Worm (Caenorhabditis elegans) whole organism, young adult: ENCODE results near the gene F23F1.2.

Source experiments
- B0035.1 ChIP-seq: sonication (generic microtip); optimal IDR thresholded peaks from 2 replicates; lab custom pipeline; 2016; ENCODE audit warnings: missing genetic modification characterization, mild to moderate bottlenecking, missing compliant biosample characterization, missing genotype, missing genetic modification reagents
- B0261.1 ChIP-seq: sonication (generic microtip); optimal IDR thresholded peaks from 2 replicates; lab custom pipeline; 2016; ENCODE audit warnings: mild to moderate bottlenecking, missing genetic modification characterization, moderate library complexity, missing compliant biosample characterization
- B0336.3 ChIP-seq: fragments of 200-800 bp; sonication (Bioruptor generic); IDR thresholded peaks from 2 replicates; pipeline ENCODE4 v1.3.6; 2022; ENCODE audit warnings: missing genetic modification characterization, missing compliant biosample characterization
- C06A6.2 ChIP-seq: fragments of 200-800 bp; sonication (Bioruptor generic); conservative IDR thresholded peaks from 2 replicates; pipeline ENCODE4 v1.3.6; 2022; ENCODE audit warnings: missing genetic modification characterization, missing compliant biosample characterization
- F22D6.2 ChIP-seq: sonication (generic microtip); optimal IDR thresholded peaks from 2 replicates; lab custom pipeline; 2016; ENCODE audit warnings: mild to moderate bottlenecking, missing genetic modification characterization, missing compliant biosample characterization
- F23B12.7 ChIP-seq: sonication (generic microtip); optimal IDR thresholded peaks from 2 replicates; lab custom pipeline; 2017; ENCODE audit warnings: missing genetic modification characterization, mild to moderate bottlenecking, missing compliant biosample characterization, antibody characterized with exemption, moderate library complexity; ENCODE audit not compliant: insufficient read depth
- F33H1.4 ChIP-seq: fragments of 200-800 bp; sonication (Bioruptor generic); IDR thresholded peaks from 2 replicates; pipeline ENCODE4 v1.3.6; 2022; ENCODE audit warnings: missing genetic modification reagents, missing genetic modification characterization, missing compliant biosample characterization
- F37B4.10 ChIP-seq: fragments of 200-800 bp; sonication (Bioruptor generic); IDR thresholded peaks from 2 replicates; pipeline ENCODE4 v1.3.6; 2022; ENCODE audit warnings: missing genetic modification characterization, missing compliant biosample characterization
- F39B2.1 ChIP-seq: fragments of 200-800 bp; sonication (Bioruptor generic); IDR thresholded peaks from 2 replicates; pipeline ENCODE4 v1.3.6; 2022; ENCODE audit warnings: missing genetic modification reagents, missing genetic modification characterization, missing compliant biosample characterization
- F52B5.7 ChIP-seq: sonication (generic microtip); optimal IDR thresholded peaks from 2 replicates; lab custom pipeline; 2016; ENCODE audit warnings: mild to moderate bottlenecking, missing genetic modification characterization, missing compliant biosample characterization
- F55B11.4 ChIP-seq: sonication (generic microtip); optimal IDR thresholded peaks from 2 replicates; lab custom pipeline; 2016; ENCODE audit warnings: missing compliant biosample characterization, missing genetic modification characterization, borderline replicate concordance; ENCODE audit not compliant: insufficient read depth
- K11D2.4 ChIP-seq: fragments of 200-800 bp; sonication (Bioruptor generic); IDR thresholded peaks from 2 replicates; pipeline ENCODE4 v1.3.6; 2022; ENCODE audit warnings: missing genetic modification reagents, missing genetic modification characterization, missing compliant biosample characterization
- K12H6.12 ChIP-seq: fragments of 200-800 bp; sonication (Bioruptor generic); optimal IDR thresholded peaks from 2 replicates; lab custom pipeline; 2018; ENCODE audit warnings: mild to moderate bottlenecking, missing genetic modification characterization, missing compliant biosample characterization
- T26A5.8 ChIP-seq: sonication (generic microtip); optimal IDR thresholded peaks from 2 replicates; lab custom pipeline; 2016; ENCODE audit warnings: missing genetic modification characterization, missing compliant biosample characterization
- Y53G8AR.9 ChIP-seq: fragments of 200-800 bp; sonication (Bioruptor generic); conservative IDR thresholded peaks from 2 replicates; pipeline ENCODE4 v1.3.6; 2022; ENCODE audit warnings: missing genetic modification reagents, missing genetic modification characterization, missing compliant biosample characterization
- ama-1 ChIP-seq, 3 experiments: fragments of 150-350 bp in 1 of 3; sonication (generic microtip) in 2 of 3; optimal IDR thresholded peaks; 2 replicates each; lab custom pipeline; 2014 to 2018; ENCODE audit warnings: missing biosample characterization in 2 of 3, missing genetic modification characterization in 2 of 3, missing genetic modification reagents in 2 of 3
- bed-1 ChIP-seq: fragments of 200-800 bp; sonication (Bioruptor generic); IDR thresholded peaks from 2 replicates; pipeline ENCODE4 v1.3.6; 2022; ENCODE audit warnings: missing genetic modification reagents, missing genetic modification characterization, missing compliant biosample characterization
- ccch-3 ChIP-seq: fragments of 200-800 bp; sonication (Bioruptor generic); optimal IDR thresholded peaks from 2 replicates; lab custom pipeline; 2018; ENCODE audit warnings: mild to moderate bottlenecking, missing genetic modification characterization, missing compliant biosample characterization
- ceh-79 ChIP-seq: sonication (generic microtip); optimal IDR thresholded peaks from 2 replicates; lab custom pipeline; 2017; ENCODE audit warnings: mild to moderate bottlenecking, missing genetic modification characterization, missing compliant biosample characterization
- ceh-91 ChIP-seq: fragments of 200-800 bp; sonication (Bioruptor generic); IDR thresholded peaks from 2 replicates; pipeline ENCODE4 v1.3.6; 2022; ENCODE audit warnings: missing genetic modification reagents, missing genetic modification characterization, missing compliant biosample characterization
- chd-7 ChIP-seq: sonication (generic microtip); optimal IDR thresholded peaks from 2 replicates; lab custom pipeline; 2016; ENCODE audit warnings: mild to moderate bottlenecking, missing genetic modification characterization, moderate library complexity, missing compliant biosample characterization
- efl-1 ChIP-seq: fragments of 150-350 bp; optimal IDR thresholded peaks from 2 replicates; lab custom pipeline; 2014; ENCODE audit warnings: missing biosample characterization, missing genetic modification reagents, missing genetic modification characterization
- egl-44 ChIP-seq: fragments of 200-800 bp; sonication (Bioruptor generic); IDR thresholded peaks from 2 replicates; pipeline ENCODE4 v1.3.6; 2022; ENCODE audit warnings: missing genetic modification reagents, missing genetic modification characterization, missing compliant biosample characterization
- ekl-4 ChIP-seq: fragments of 200-800 bp; sonication (Bioruptor generic); IDR thresholded peaks from 2 replicates; pipeline ENCODE4 v1.3.6; 2022; ENCODE audit warnings: missing genetic modification reagents, missing genetic modification characterization, missing compliant biosample characterization
- ets-4 ChIP-seq: fragments of 200-800 bp; sonication (Bioruptor generic); optimal IDR thresholded peaks from 2 replicates; lab custom pipeline; 2018; ENCODE audit warnings: mild to moderate bottlenecking, missing genetic modification characterization, missing compliant biosample characterization
- lag-1 ChIP-seq: fragments of 200-800 bp; sonication (Bioruptor generic); IDR thresholded peaks from 2 replicates; pipeline ENCODE4 v1.3.6; 2022; ENCODE audit warnings: missing genetic modification reagents, missing genetic modification characterization, missing compliant biosample characterization
- madf-8 ChIP-seq: fragments of 200-800 bp; sonication (Bioruptor generic); conservative IDR thresholded peaks from 2 replicates; pipeline ENCODE4 v1.3.6; 2022; ENCODE audit warnings: missing genetic modification reagents, missing genetic modification characterization, missing compliant biosample characterization
- nhr-120 ChIP-seq: fragments of 200-800 bp; sonication (Bioruptor generic); IDR thresholded peaks from 2 replicates; pipeline ENCODE4 v1.3.6; 2022; ENCODE audit warnings: missing genetic modification characterization, missing compliant biosample characterization
- nhr-27 ChIP-seq: fragments of 200-800 bp; sonication (Bioruptor generic); optimal IDR thresholded peaks from 2 replicates; lab custom pipeline; 2018; ENCODE audit warnings: mild to moderate bottlenecking, missing genetic modification characterization, moderate library complexity, missing compliant biosample characterization
- nhr-80 ChIP-seq: sonication (generic microtip); optimal IDR thresholded peaks from 2 replicates; lab custom pipeline; 2016; ENCODE audit warnings: missing genetic modification characterization, missing compliant biosample characterization
- pha-4 ChIP-seq: fragments of 150-350 bp; sonication (generic microtip); optimal IDR thresholded peaks from 2 replicates; lab custom pipeline; 2014; ENCODE audit warnings: missing biosample characterization, missing genetic modification reagents, missing genetic modification characterization
- repo-1 ChIP-seq: sonication (generic microtip); optimal IDR thresholded peaks from 2 replicates; lab custom pipeline; 2017; ENCODE audit warnings: mild to moderate bottlenecking, missing genetic modification characterization, missing compliant biosample characterization
- rpc-1 ChIP-seq, 2 experiments: fragments of 150-350 bp in 1 of 2; sonication (generic microtip) in 1 of 2; optimal IDR thresholded peaks; 2 replicates each; lab custom pipeline; 2014 to 2018; ENCODE audit warnings: missing biosample characterization in 1 of 2, missing genetic modification characterization in 1 of 2, missing genetic modification reagents in 1 of 2, missing genotype in 1 of 2
- sdz-38 ChIP-seq: sonication (generic microtip); optimal IDR thresholded peaks from 2 replicates; lab custom pipeline; 2016; ENCODE audit warnings: missing genotype, missing genetic modification characterization, missing compliant biosample characterization
- snpc-1.1 ChIP-seq: sonication (generic microtip); optimal IDR thresholded peaks from 2 replicates; lab custom pipeline; 2017; ENCODE audit warnings: missing genetic modification characterization, mild to moderate bottlenecking, missing compliant biosample characterization, antibody characterized with exemption, moderate library complexity, missing genotype, missing genetic modification reagents; ENCODE audit not compliant: insufficient read depth
- somi-1 ChIP-seq: fragments of 200-800 bp; sonication (Bioruptor generic); optimal IDR thresholded peaks from 2 replicates; lab custom pipeline; 2018; ENCODE audit warnings: mild to moderate bottlenecking, missing genetic modification characterization, missing compliant biosample characterization
- tbp1 ChIP-seq: fragments of 200-800 bp; sonication (Bioruptor generic); optimal IDR thresholded peaks from 2 replicates; lab custom pipeline; 2018; ENCODE audit warnings: mild to moderate bottlenecking, missing genetic modification characterization, missing compliant biosample characterization
- unc-62 ChIP-seq: fragments of 150-350 bp; optimal IDR thresholded peaks from 2 replicates; lab custom pipeline; 2014; ENCODE audit warnings: missing biosample characterization, missing genetic modification reagents, missing genetic modification characterization
- ztf-18 ChIP-seq: sonication (generic microtip); optimal IDR thresholded peaks from 2 replicates; lab custom pipeline; 2016; ENCODE audit warnings: missing genotype, mild to moderate bottlenecking, missing genetic modification characterization, missing compliant biosample characterization
- ztf-28 ChIP-seq: fragments of 200-800 bp; sonication (Bioruptor generic); IDR thresholded peaks from 2 replicates; pipeline ENCODE4 v1.3.6; 2022; ENCODE audit warnings: missing genetic modification reagents, missing genetic modification characterization, missing compliant biosample characterization

Gene F23F1.2

DNA sequence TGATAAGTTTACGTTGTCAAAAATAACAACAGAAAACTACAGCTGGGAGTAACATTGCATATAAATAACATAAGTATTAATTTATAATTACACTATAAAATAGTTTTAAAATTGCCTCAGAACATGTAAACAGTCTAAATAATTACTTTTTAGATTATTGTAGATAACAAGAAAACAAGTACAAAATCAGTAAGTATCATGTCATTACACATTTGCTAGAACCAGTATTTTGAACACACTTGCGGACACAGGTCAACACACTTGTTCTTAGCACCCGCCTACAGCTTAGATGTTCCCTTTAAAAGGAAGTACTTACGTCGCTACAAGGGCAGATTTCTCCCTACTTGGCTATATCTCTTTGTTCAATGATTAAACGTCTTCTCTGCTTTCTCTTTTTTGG lies at the start of gene F23F1.2:
Gene F23F1.2, plus strand, starts transcription at position 301 of the 400 bp plus-strand sequence.
- TF ChIP-seq ekl-4 (GFP tag; lab: Robert Waterston, UW) (no peak), lag-1 (GFP tag; lab: Robert Waterston, UW) (no peak), F55B11.4 (tag; lab: Kevin White, UChicago) (no peak), sdz-38 (tag; lab: Kevin White, UChicago) (no peak)

DNA sequence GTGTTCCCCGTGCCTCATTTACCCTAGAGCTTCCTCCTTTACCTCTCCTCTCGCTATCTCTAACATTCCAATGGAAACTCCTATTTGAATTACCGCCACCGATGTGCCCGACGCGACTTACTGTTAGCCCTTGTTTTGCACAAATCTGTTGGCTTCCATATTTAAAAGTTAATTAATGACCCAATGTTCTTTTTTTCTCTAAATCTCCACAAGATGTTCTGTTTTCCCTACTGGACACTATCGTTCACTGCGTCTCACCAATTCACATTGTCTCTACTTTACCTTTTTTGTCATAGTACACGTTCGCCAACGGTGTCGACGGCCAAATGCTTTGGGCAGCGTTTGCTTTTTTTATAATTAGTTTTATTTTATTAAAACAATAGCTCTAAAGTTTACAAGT lies 33.4 kb upstream of the F23F1.2 start:
- no peak for TF ChIP-seq egl-44
- no peak for TF ChIP-seq ama-1 (optimal IDR thresholded peaks at IDR 0.05; lab: Kevin White, UChicago)
- TF ChIP-seq ama-1 (GFP tag; optimal IDR thresholded peaks at IDR 0.05; lab: Kevin White, UChicago) = no peak
- no peak for TF ChIP-seq tbp1 (GFP tag; lab: Kevin White, UChicago)
- TF ChIP-seq nhr-27 (tag; lab: Kevin White, UChicago) = no peak
- no peak for TF ChIP-seq F52B5.7 (tag; lab: Kevin White, UChicago)
- TF ChIP-seq Y53G8AR.9 (GFP tag; lab: Robert Waterston, UW) = no peak
- TF ChIP-seq F39B2.1 = no peak
- TF ChIP-seq repo-1 (tag; lab: Kevin White, UChicago) = no peak
- TF ChIP-seq rpc-1 (optimal IDR thresholded peaks at IDR 0.05; lab: Kevin White, UChicago) = no peak
- no peak for TF ChIP-seq rpc-1 (tag; optimal IDR thresholded peaks at IDR 0.05; lab: Kevin White, UChicago)
- TF ChIP-seq unc-62 (GFP tag; lab: Kevin White, UChicago) = no peak

DNA sequence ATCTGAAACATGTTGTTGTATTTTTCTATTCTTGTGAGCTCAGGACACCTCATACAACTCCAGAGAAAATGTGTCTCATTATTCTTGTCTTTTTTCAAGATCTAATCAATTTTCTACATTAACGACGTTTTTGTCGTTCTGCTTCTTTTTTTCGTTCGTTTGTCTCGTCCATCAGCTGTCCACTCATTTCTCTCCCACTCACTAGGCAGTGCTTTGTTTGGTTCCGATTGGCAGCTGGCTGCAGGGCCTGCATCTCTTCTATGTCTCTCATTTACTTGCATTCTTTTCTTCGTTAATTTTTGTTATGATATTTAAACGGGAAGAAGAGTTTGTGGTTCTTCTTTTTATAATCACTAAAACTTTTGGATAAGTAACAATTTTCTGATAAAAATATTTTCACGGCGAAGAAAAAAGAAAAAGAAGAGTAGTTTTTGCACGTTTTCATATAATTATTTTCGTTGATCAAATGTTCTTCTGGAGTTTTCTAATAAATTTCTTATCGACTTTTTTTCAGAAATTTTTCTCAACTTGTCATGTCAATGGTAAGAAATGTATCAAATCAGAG lies 32.6 kb upstream of the F23F1.2 start, which contains the start of gene 2L52.1:
Gene 2L52.1, plus strand, starts transcription at position 515 of the 565 bp plus-strand sequence.
- TF ChIP-seq F23B12.7 (tag; lab: Kevin White, UChicago) (no peak), egl-44 (no peak), ets-4 (GFP tag; lab: Kevin White, UChicago) (no peak), nhr-80 (peak; percentile 28)

DNA sequence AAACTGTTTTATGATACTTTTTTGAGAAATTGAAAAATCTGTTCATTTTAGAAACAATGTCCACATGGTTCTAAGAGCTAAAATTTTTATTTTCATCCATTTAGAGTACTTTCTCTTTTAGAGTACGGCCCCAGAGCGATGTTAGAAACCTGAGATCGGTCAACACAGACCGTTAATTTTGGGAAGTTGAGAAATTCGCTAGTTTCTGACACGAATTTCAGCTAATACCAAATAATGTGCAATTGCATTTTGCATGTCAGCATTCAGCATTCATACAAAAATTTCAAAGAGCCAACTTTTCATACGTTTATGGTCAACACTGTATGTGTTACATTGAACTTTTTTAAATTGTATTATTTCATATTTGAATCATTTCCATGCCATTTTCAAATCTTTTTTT lies 29.2 kb upstream of the F23F1.2 start:
- no peak for TF ChIP-seq B0261.1 (tag; lab: Kevin White, UChicago)
- TF ChIP-seq F22D6.2 = no peak
- TF ChIP-seq B0035.1 (tag; lab: Kevin White, UChicago) = no peak
- no peak for TF ChIP-seq ccch-3 (GFP tag; lab: Kevin White, UChicago)
- no peak for TF ChIP-seq unc-62 (GFP tag; lab: Kevin White, UChicago)
- no peak for TF ChIP-seq chd-7 (tag; lab: Kevin White, UChicago)
- no peak for TF ChIP-seq somi-1 (GFP tag; lab: Kevin White, UChicago)
- TF ChIP-seq nhr-80 = no peak
- TF ChIP-seq F52B5.7 (tag; lab: Kevin White, UChicago) = no peak
- TF ChIP-seq K12H6.12 = no peak
- no peak for TF ChIP-seq ceh-79 (tag; lab: Kevin White, UChicago)
- no peak for TF ChIP-seq ztf-18 (tag; lab: Kevin White, UChicago)
- TF ChIP-seq bed-1 (GFP tag; lab: Robert Waterston, UW) = no peak
- no peak for TF ChIP-seq efl-1
- TF ChIP-seq pha-4 (tag; lab: Kevin White, UChicago) = no peak
- no peak for TF ChIP-seq C06A6.2 (GFP tag; lab: Robert Waterston, UW)

DNA sequence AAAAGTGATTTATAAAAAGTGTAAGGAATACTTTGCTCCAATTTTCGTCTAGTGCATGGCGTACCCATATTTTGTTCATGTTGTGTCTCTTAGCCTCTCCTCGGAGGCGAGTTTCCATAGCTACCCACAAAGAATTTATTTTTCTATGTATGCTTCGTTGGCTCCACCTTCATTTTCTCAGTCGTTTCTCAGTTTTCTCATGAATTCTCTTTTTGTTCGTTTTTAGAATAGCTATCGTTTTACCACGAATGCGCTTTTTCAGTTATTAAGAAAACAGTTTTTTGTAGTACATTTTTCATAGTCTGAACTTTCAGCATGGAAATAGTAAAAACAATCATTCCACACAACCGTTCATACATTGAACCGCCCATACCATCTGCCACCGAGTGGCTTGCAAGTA lies 27.7 kb upstream of the F23F1.2 start, which contains the start of gene osta-1:
Gene osta-1, plus strand, starts transcription at position 309 of the 400 bp plus-strand sequence.
- TF ChIP-seq B0336.3 (GFP tag; lab: Robert Waterston, UW) = no peak
- no peak for TF ChIP-seq K11D2.4 (GFP tag; lab: Robert Waterston, UW)
- TF ChIP-seq madf-8 (GFP tag; lab: Robert Waterston, UW) = no peak
- TF ChIP-seq tbp1 (GFP tag; lab: Kevin White, UChicago) = no peak
- no peak for TF ChIP-seq F37B4.10 (GFP tag; lab: Robert Waterston, UW)
- TF ChIP-seq chd-7 (tag; lab: Kevin White, UChicago) = no peak
- no peak for TF ChIP-seq ztf-28 (GFP tag; lab: Robert Waterston, UW)
- TF ChIP-seq F33H1.4 = no peak
- TF ChIP-seq ceh-91 (GFP tag; lab: Robert Waterston, UW) = no peak
- TF ChIP-seq nhr-120 (GFP tag; lab: Robert Waterston, UW) = no peak
- TF ChIP-seq T26A5.8 (tag; lab: Kevin White, UChicago) = no peak
- TF ChIP-seq snpc-1.1 (tag; lab: Kevin White, UChicago) = no peak
- no peak for TF ChIP-seq bed-1 (GFP tag; lab: Robert Waterston, UW)
